Fruit fly (Drosophila melanogaster) whole organism, embryonic: ENCODE measurements around the gene Prosbeta2.
A peak's percentile ranks its signal among the peaks of the same experiment; 100 is the strongest.

Experiments
- BEAF-32 ChIP-seq: fragments of 200-800 bp; sonication (Bioruptor generic); optimal IDR thresholded peaks from 3 replicates; lab custom pipeline; 2017; ENCODE audit warnings: missing biosample characterization, missing genetic modification characterization, mild to moderate bottlenecking, moderate library complexity, missing genetic modification reagents
- Bgb ChIP-seq: fragments of 200-800 bp; sonication (Bioruptor generic); IDR thresholded peaks from 2 replicates; pipeline ENCODE4 v1.3.6; 2022; ENCODE audit warnings: missing biosample characterization, missing genetic modification characterization; ENCODE audit not compliant: partially characterized antibody
- C15 ChIP-seq: fragments of 200-800 bp; sonication (Bioruptor generic); IDR thresholded peaks from 3 replicates; pipeline ENCODE4 v1.3.6; 2022; ENCODE audit warnings: missing biosample characterization, missing genetic modification characterization
- CG10267 ChIP-seq: fragments of 200-800 bp; sonication (Bioruptor generic); optimal IDR thresholded peaks from 2 replicates; lab custom pipeline; 2018; ENCODE audit warnings: missing biosample characterization, mild to moderate bottlenecking, missing genetic modification characterization, moderate library complexity
- CG10431 ChIP-seq: fragments of 200-800 bp; sonication (Bioruptor generic); optimal IDR thresholded peaks from 3 replicates; lab custom pipeline; 2018; ENCODE audit warnings: missing biosample characterization, mild to moderate bottlenecking, missing genetic modification characterization
- CG12659 ChIP-seq: fragments of 200-800 bp; sonication (Bioruptor generic); optimal IDR thresholded peaks from 3 replicates; lab custom pipeline; 2017; ENCODE audit warnings: mild to moderate bottlenecking, missing biosample characterization, missing genetic modification reagents, missing genetic modification characterization
- CG13123 ChIP-seq: fragments of 200-800 bp; sonication (Bioruptor generic); optimal IDR thresholded peaks from 2 replicates; lab custom pipeline; 2016; ENCODE audit warnings: missing biosample characterization, missing genetic modification characterization
- CG13424 ChIP-seq: fragments of 200-800 bp; sonication (Bioruptor generic); optimal IDR thresholded peaks from 2 replicates; lab custom pipeline; 2019; ENCODE audit warnings: missing biosample characterization, mild to moderate bottlenecking, missing genetic modification characterization, moderate library complexity
- CG14710 ChIP-seq: fragments of 200-800 bp; sonication (Bioruptor generic); optimal IDR thresholded peaks from 3 replicates; lab custom pipeline; 2019; ENCODE audit warnings: missing biosample characterization, mild to moderate bottlenecking, missing genetic modification characterization, moderate library complexity
- CG15696 ChIP-seq: fragments of 200-800 bp; sonication (Bioruptor generic); optimal IDR thresholded peaks from 2 replicates; lab custom pipeline; 2019; ENCODE audit warnings: missing biosample characterization, mild to moderate bottlenecking, missing genetic modification characterization, moderate library complexity
- CG16779 ChIP-seq: fragments of 200-800 bp; sonication (Bioruptor generic); IDR thresholded peaks from 2 replicates; pipeline ENCODE4 v1.3.6; 2022; ENCODE audit warnings: missing biosample characterization, missing genetic modification characterization
- CG17361 ChIP-seq: fragments of 200-800 bp; sonication (Bioruptor generic); IDR thresholded peaks from 3 replicates; pipeline ENCODE4 v1.3.6; 2022; ENCODE audit warnings: missing biosample characterization, missing genetic modification characterization
- CG18262 ChIP-seq: fragments of 200-800 bp; optimal IDR thresholded peaks from 3 replicates; lab custom pipeline; 2019; ENCODE audit warnings: missing biosample characterization, mild to moderate bottlenecking, missing genetic modification characterization, moderate library complexity
- CG2199 ChIP-seq: fragments of 200-800 bp; sonication (Bioruptor generic); IDR thresholded peaks from 3 replicates; pipeline ENCODE4 v1.3.6; 2022; ENCODE audit warnings: missing biosample characterization, missing genetic modification characterization
- CG31365 ChIP-seq: fragments of 200-800 bp; sonication (Bioruptor generic); optimal IDR thresholded peaks from 2 replicates; lab custom pipeline; 2018; ENCODE audit warnings: missing biosample characterization, mild to moderate bottlenecking, missing genetic modification characterization
- CG31441 ChIP-seq: fragments of 200-800 bp; sonication (Bioruptor generic); IDR thresholded peaks from 2 replicates; pipeline ENCODE4 v1.3.6; 2022; ENCODE audit warnings: missing biosample characterization, missing genetic modification characterization
- CG5180 ChIP-seq: fragments of 200-800 bp; sonication (Bioruptor generic); optimal IDR thresholded peaks from 3 replicates; lab custom pipeline; 2017; ENCODE audit warnings: missing biosample characterization, missing genetic modification characterization, mild to moderate bottlenecking, moderate library complexity, missing genetic modification reagents
- CG6765 ChIP-seq: fragments of 200-800 bp; sonication (Bioruptor generic); optimal IDR thresholded peaks from 3 replicates; lab custom pipeline; 2017; ENCODE audit warnings: missing biosample characterization, mild to moderate bottlenecking, missing genetic modification characterization
- CG6791 ChIP-seq: fragments of 200-800 bp; sonication (Bioruptor generic); IDR thresholded peaks from 3 replicates; pipeline ENCODE4 v1.3.6; 2022; ENCODE audit warnings: missing biosample characterization, missing genetic modification characterization; ENCODE audit not compliant: partially characterized antibody
- CG7271 ChIP-seq: fragments of 200-800 bp; sonication (Bioruptor generic); optimal IDR thresholded peaks from 2 replicates; lab custom pipeline; 2018; ENCODE audit warnings: missing biosample characterization, mild to moderate bottlenecking, missing genetic modification characterization, moderate library complexity
- CG8281 ChIP-seq: fragments of 200-800 bp; sonication (Bioruptor generic); optimal IDR thresholded peaks from 2 replicates; lab custom pipeline; 2018; ENCODE audit warnings: missing biosample characterization, mild to moderate bottlenecking, missing genetic modification characterization, moderate library complexity
- CG9727 ChIP-seq: fragments of 200-800 bp; sonication (Bioruptor generic); optimal IDR thresholded peaks from 3 replicates; lab custom pipeline; 2017; ENCODE audit warnings: missing biosample characterization, mild to moderate bottlenecking, missing genetic modification characterization
- CoRest ChIP-seq: fragments of 200-800 bp; sonication (Bioruptor generic); optimal IDR thresholded peaks from 3 replicates; lab custom pipeline; 2018; ENCODE audit warnings: missing biosample characterization, mild to moderate bottlenecking, missing genetic modification characterization, moderate library complexity
- D ChIP-seq, 2 experiments: fragments of 200-800 bp in 1 of 2; fragments of >200 bp in 1 of 2; sonication (Bioruptor generic) in 1 of 2; optimal IDR thresholded peaks; 2 replicates in 1 of 2; 3 replicates in 1 of 2; lab custom pipeline; 2017; ENCODE audit warnings: mild to moderate bottlenecking in 1 of 2, missing biosample characterization in 1 of 2, missing genetic modification characterization in 1 of 2, missing genetic modification reagents in 1 of 2
- Dip2 ChIP-seq: fragments of 200-800 bp; sonication (Bioruptor generic); IDR thresholded peaks from 2 replicates; pipeline ENCODE4 v1.3.6; 2022; ENCODE audit warnings: missing biosample characterization, missing genetic modification characterization
- Eip74EF ChIP-seq, 2 experiments: fragments of 200-800 bp in 1 of 2; fragments of >200 bp in 1 of 2; sonication (Bioruptor generic) in 1 of 2; optimal IDR thresholded peaks; 2 replicates each; lab custom pipeline; 2017 to 2019; ENCODE audit warnings: missing biosample characterization in 2 of 2, missing genetic modification characterization in 2 of 2, mild to moderate bottlenecking in 1 of 2, moderate library complexity in 1 of 2
- Fer2 ChIP-seq: fragments of 200-800 bp; sonication (Bioruptor generic); optimal IDR thresholded peaks from 2 replicates; lab custom pipeline; 2018; ENCODE audit warnings: missing biosample characterization, mild to moderate bottlenecking, missing genetic modification characterization, moderate library complexity
- HmgZ ChIP-seq: fragments of 200-800 bp; sonication (Bioruptor generic); optimal IDR thresholded peaks from 2 replicates; lab custom pipeline; 2018; ENCODE audit warnings: missing biosample characterization, mild to moderate bottlenecking, missing genetic modification characterization
- Med ChIP-seq: fragments of 200-800 bp; sonication (Bioruptor generic); peaks from one replicate; lab custom pipeline; 2016; ENCODE audit warnings: missing biosample characterization, missing genetic modification characterization, mild to moderate bottlenecking, inconsistent platforms, moderate library complexity
- NfI ChIP-seq: fragments of 200-800 bp; sonication (Bioruptor generic); optimal IDR thresholded peaks from 3 replicates; lab custom pipeline; 2018; ENCODE audit warnings: missing biosample characterization, mild to moderate bottlenecking, missing genetic modification characterization, moderate library complexity
- Side ChIP-seq: fragments of 200-800 bp; sonication (Bioruptor generic); optimal IDR thresholded peaks from 2 replicates; lab custom pipeline; 2016; ENCODE audit warnings: missing biosample characterization, missing genetic modification characterization
- Spps ChIP-seq: fragments of 200-800 bp; sonication (Bioruptor generic); optimal IDR thresholded peaks from 2 replicates; lab custom pipeline; 2018; ENCODE audit warnings: missing biosample characterization, mild to moderate bottlenecking, missing genetic modification characterization
- Stat92E ChIP-seq, 3 experiments: fragments of >200 bp in 2 of 3; fragments of 200-800 bp in 1 of 3; sonication (Bioruptor generic) in 1 of 3; optimal IDR thresholded peaks; 2 replicates each; lab custom pipeline; 2017 to 2019; ENCODE audit warnings: missing biosample characterization in 3 of 3, missing genetic modification characterization in 3 of 3, mild to moderate bottlenecking in 1 of 3, moderate library complexity in 1 of 3
- Tbp ChIP-seq: fragments of >200 bp; optimal IDR thresholded peaks from 2 replicates; lab custom pipeline; 2018; ENCODE audit warnings: missing biosample characterization, missing genetic modification characterization
- abd-A ChIP-seq: fragments of 200-800 bp; sonication (Bioruptor generic); optimal IDR thresholded peaks from 3 replicates; lab custom pipeline; 2019; ENCODE audit warnings: missing biosample characterization, mild to moderate bottlenecking, missing genetic modification characterization, moderate library complexity
- az2 ChIP-seq: fragments of 200-800 bp; sonication (Bioruptor generic); optimal IDR thresholded peaks from 3 replicates; lab custom pipeline; 2016; ENCODE audit warnings: missing biosample characterization, missing genetic modification characterization
- dmrt11E ChIP-seq: fragments of 200-800 bp; sonication (Bioruptor generic); optimal IDR thresholded peaks from 3 replicates; lab custom pipeline; 2018; ENCODE audit warnings: missing biosample characterization, mild to moderate bottlenecking, missing genetic modification characterization, moderate library complexity
- exex ChIP-seq: fragments of 200-800 bp; sonication (Bioruptor generic); optimal IDR thresholded peaks from 4 replicates; lab custom pipeline; 2018; ENCODE audit warnings: missing biosample characterization, mild to moderate bottlenecking, missing genetic modification characterization, moderate library complexity
- fu2 ChIP-seq: fragments of 200-800 bp; sonication (Bioruptor generic); optimal IDR thresholded peaks from 2 replicates; lab custom pipeline; 2016; ENCODE audit warnings: missing biosample characterization, missing genetic modification characterization
- gem ChIP-seq: fragments of 200-800 bp; sonication (Bioruptor generic); optimal IDR thresholded peaks from 2 replicates; lab custom pipeline; 2019; ENCODE audit warnings: missing biosample characterization, mild to moderate bottlenecking, missing genetic modification characterization, moderate library complexity
- ham ChIP-seq: fragments of 200-800 bp; sonication (Bioruptor generic); IDR thresholded peaks from 2 replicates; pipeline ENCODE4 v1.3.6; 2022; ENCODE audit warnings: missing biosample characterization, missing genetic modification characterization
- prd ChIP-seq, 3 experiments: fragments of >200 bp in 2 of 3; fragments of 200-800 bp in 1 of 3; sonication (Bioruptor generic) in 1 of 3; optimal IDR thresholded peaks in 2 of 3; IDR thresholded peaks in 1 of 3; 2 replicates in 2 of 3; 3 replicates in 1 of 3; pipeline versions ENCODE4 v1.3.6 to Lab custom; 2017 to 2022; ENCODE audit warnings: missing biosample characterization in 1 of 3, missing genetic modification characterization in 1 of 3
- twi ChIP-seq: fragments of 200-800 bp; optimal IDR thresholded peaks from 2 replicates; lab custom pipeline; 2019; ENCODE audit warnings: missing biosample characterization, mild to moderate bottlenecking, missing genetic modification characterization, moderate library complexity
- usp ChIP-seq: fragments of >200 bp; optimal IDR thresholded peaks from 2 replicates; lab custom pipeline; 2017; ENCODE audit warnings: missing biosample characterization, missing genetic modification characterization
- wor ChIP-seq: fragments of 200-800 bp; sonication (Bioruptor generic); IDR thresholded peaks from 2 replicates; pipeline ENCODE4 v1.3.6; 2022; ENCODE audit warnings: missing biosample characterization, missing genetic modification characterization
- zen ChIP-seq: fragments of 200-800 bp; sonication (Bioruptor generic); optimal IDR thresholded peaks from 3 replicates; lab custom pipeline; 2018; ENCODE audit warnings: missing biosample characterization, mild to moderate bottlenecking, missing genetic modification characterization, moderate library complexity
- zf30C ChIP-seq: fragments of 200-800 bp; sonication (Bioruptor generic); optimal IDR thresholded peaks from 3 replicates; lab custom pipeline; 2018; ENCODE audit warnings: missing biosample characterization, mild to moderate bottlenecking, missing genetic modification characterization

Gene Prosbeta2

dm6 chr3L:14952858-14953669 lies 46.7 kb upstream of the Prosbeta2 start (continued):
- TF ChIP-seq Eip74EF (GFP tag; optimal IDR thresholded peaks at IDR 0.05; lab: Kevin White, UChicago): no peak
- TF ChIP-seq HmgZ: no peak
- TF ChIP-seq CG31365 (tag; lab: Kevin White, UChicago): no peak
- TF ChIP-seq CG13424 (tag; lab: Kevin White, UChicago): no peak
- TF ChIP-seq CoRest (tag; lab: Kevin White, UChicago): no peak
- TF ChIP-seq zf30C: peak; percentile 64
- TF ChIP-seq az2: no peak
- TF ChIP-seq CG9727 (GFP tag; lab: Kevin White, UChicago): peak; percentile 24
- no peak for TF ChIP-seq Dip2 (GFP tag; lab: Robert Waterston, UW)
- TF ChIP-seq CG6791 (GFP tag; lab: Robert Waterston, UW): no peak
- TF ChIP-seq CG10431 (GFP tag; lab: Kevin White, UChicago): no peak
- TF ChIP-seq CG10267 (tag; lab: Kevin White, UChicago): peak; percentile 23
- TF ChIP-seq C15 (GFP tag; lab: Robert Waterston, UW): no peak
- TF ChIP-seq CG17361 (GFP tag; lab: Robert Waterston, UW): peak; percentile 33; the same call in 1 of the 3 replicates
- TF ChIP-seq CG6765: no peak
- TF ChIP-seq NfI: no peak
- TF ChIP-seq Med (GFP tag; lab: Kevin White, UChicago): no peak
- no peak for TF ChIP-seq prd (optimal IDR thresholded peaks at IDR 0.05; lab: Kevin White, UChicago)
- peak; percentile 37; the same call in 2 of the 3 replicates for TF ChIP-seq prd (GFP tag; IDR thresholded peaks at IDR 0.05; lab: Robert Waterston, UW)
- TF ChIP-seq abd-A (tag; lab: Kevin White, UChicago): no peak
- no peak for TF ChIP-seq fu2 (GFP tag; lab: Kevin White, UChicago)
- TF ChIP-seq twi: peak; percentile 97
- peak; percentile 100 for TF ChIP-seq D (optimal IDR thresholded peaks at IDR 0.05; lab: Kevin White, UChicago)
- TF ChIP-seq D (GFP tag; optimal IDR thresholded peaks at IDR 0.05; lab: Kevin White, UChicago): no peak
- TF ChIP-seq CG5180 (GFP tag; lab: Kevin White, UChicago): no peak
- TF ChIP-seq CG7271 (tag; lab: Kevin White, UChicago): peak; percentile 9
- no peak for TF ChIP-seq usp (GFP tag; lab: Kevin White, UChicago)
- TF ChIP-seq BEAF-32 (GFP tag; lab: Kevin White, UChicago): no peak
- no peak for TF ChIP-seq exex
- no peak for TF ChIP-seq Spps
- peak; percentile 54 for TF ChIP-seq CG18262 (tag; lab: Kevin White, UChicago)
- TF ChIP-seq zen: peak; percentile 8
- TF ChIP-seq CG2199 (GFP tag; lab: Robert Waterston, UW): no peak
- TF ChIP-seq CG31441 (GFP tag; lab: Robert Waterston, UW): 0 out of 2 replicates have a peak, but pooled peaks have one; percentile 17
- TF ChIP-seq wor (GFP tag; lab: Robert Waterston, UW): no peak
- TF ChIP-seq dmrt11E (tag; lab: Kevin White, UChicago): peak; percentile 58
- TF ChIP-seq CG12659: no peak
- no peak for TF ChIP-seq Fer2 (tag; lab: Kevin White, UChicago)
- TF ChIP-seq Stat92E (GFP tag; optimal IDR thresholded peaks at IDR 0.05; lab: Kevin White, UChicago): no peak
- TF ChIP-seq CG14710: peak; percentile 19
- TF ChIP-seq Tbp (GFP tag; lab: Kevin White, UChicago): no peak
- TF ChIP-seq CG13123 (GFP tag; lab: Kevin White, UChicago): no peak
- no peak for TF ChIP-seq CG16779 (GFP tag; lab: Robert Waterston, UW)
- TF ChIP-seq ham (GFP tag; lab: Robert Waterston, UW): no peak
- TF ChIP-seq Side (GFP tag; lab: Kevin White, UChicago): no peak
- TF ChIP-seq CG8281 (tag; lab: Kevin White, UChicago): no peak
- TF ChIP-seq CG15696 (tag; lab: Kevin White, UChicago): peak; percentile 66
- no peak for TF ChIP-seq Bgb (GFP tag; lab: Robert Waterston, UW)
- TF ChIP-seq gem: peak; percentile 27
